Worm (Caenorhabditis elegans): ENCODE data around the gene F31A3.5.

The F31A3.5 gene

DNA sequence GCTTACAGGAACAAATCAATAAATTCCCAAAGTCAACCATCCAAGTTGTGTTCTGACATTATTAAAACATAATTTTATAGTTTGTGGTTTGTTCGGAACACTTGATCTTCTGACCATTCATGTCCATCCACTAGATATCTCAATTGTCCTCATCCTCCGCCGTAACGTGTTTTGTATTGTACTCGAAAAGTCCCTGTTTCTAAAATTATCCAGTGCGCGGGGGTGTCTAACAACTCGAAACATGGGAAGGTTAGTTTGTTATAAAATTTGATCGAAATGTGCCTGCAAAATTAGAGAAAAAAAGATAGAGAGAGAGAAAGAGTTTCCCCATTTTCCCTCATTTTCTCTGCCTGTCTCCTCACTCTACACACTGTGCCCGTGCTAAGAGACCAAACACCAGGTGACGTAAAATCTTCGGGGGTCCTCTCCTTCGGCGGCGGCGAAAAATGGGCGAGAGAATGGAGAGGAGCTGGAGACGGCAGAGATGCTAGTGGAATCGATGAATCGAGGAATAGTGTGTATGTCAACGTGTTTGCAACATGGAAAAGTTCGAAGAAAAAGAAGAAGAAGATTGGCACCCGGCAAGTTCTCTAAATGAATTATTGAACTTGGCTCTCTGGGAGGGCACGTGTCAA, 57.7 kb downstream of the F31A3.5 start (continued):
- TF ChIP-seq snpc-4 (tag; optimal IDR thresholded peaks at IDR 0.05) (peak; percentile 62), nhr-28 (tag; optimal IDR thresholded peaks at IDR 0.05) (peak; percentile 1), C16A3.4 (tag; optimal IDR thresholded peaks at IDR 0.05) (peak; percentile 75), tbx-2 (tag; optimal IDR thresholded peaks at IDR 0.05) (peak; percentile 93), unc-30 (tag; optimal IDR thresholded peaks at IDR 0.05) (no peak), lin-13 (GFP tag; optimal IDR thresholded peaks at IDR 0.05) (peak; percentile 60), C04F5.9 (tag; optimal IDR thresholded peaks at IDR 0.05) (peak; percentile 34), lin-14 (GFP tag; optimal IDR thresholded peaks at IDR 0.05) (peak; percentile 100), nhr-90 (tag; optimal IDR thresholded peaks at IDR 0.05; ENCODE audit: poor library complexity) (peak; percentile 79), dpl-1 (GFP tag; optimal IDR thresholded peaks at IDR 0.05) (peak; percentile 20 to 42 (median 40)), elt-3 (tag; optimal IDR thresholded peaks at IDR 0.05) (peak in 1 of 6 experiments; percentile 48), ztf-11 (tag; optimal IDR thresholded peaks at IDR 0.05) (no peak), F16B12.6 (tag; optimal IDR thresholded peaks at IDR 0.05) (no peak), alr-1 (tag; optimal IDR thresholded peaks at IDR 0.05; ENCODE audit: borderline replicate concordance) (no peak), hlh-4 (tag; optimal IDR thresholded peaks at IDR 0.05) (no peak), xbp-1 (tag; optimal IDR thresholded peaks at IDR 0.05) (peak; percentile 84), nhr-11 (tag; optimal IDR thresholded peaks at IDR 0.05) (peak; percentile 56), fkh-4 (tag; optimal IDR thresholded peaks at IDR 0.05; ENCODE audit: borderline replicate concordance) (peak; percentile 37), zip-4 (GFP tag; optimal IDR thresholded peaks at IDR 0.05) (peak; percentile 57), unc-86 (tag; optimal IDR thresholded peaks at IDR 0.05) (peak; percentile 93), pqm-1 (tag; optimal IDR thresholded peaks at IDR 0.05) (no peak), nhr-12 (tag; optimal IDR thresholded peaks at IDR 0.05) (no peak), fkh-10 (GFP tag; optimal IDR thresholded peaks at IDR 0.05) (peak; percentile 51), hlh-17 (GFP tag; optimal IDR thresholded peaks at IDR 0.05; ENCODE audit: borderline replicate concordance) (no peak), Y116A8C.19 (tag; optimal IDR thresholded peaks at IDR 0.05; ENCODE audit: borderline replicate concordance) (no peak), ama-1 (optimal IDR thresholded peaks at IDR 0.05) (no peak), rnt-1 (tag; optimal IDR thresholded peaks at IDR 0.05) (peak; percentile 91), nhr-85 (tag) (peak; percentile 98), snu-23 (GFP tag; optimal IDR thresholded peaks at IDR 0.05) (peak; percentile 95), efl-1 (optimal IDR thresholded peaks at IDR 0.05) (peak; percentile 60 to 72), efl-1 (GFP tag; optimal IDR thresholded peaks at IDR 0.05 in 1 of 2) (no peak), isw-1 (GFP tag; IDR thresholded peaks at IDR 0.05) (peak; percentile 63), elt-2 (tag; optimal IDR thresholded peaks at IDR 0.05) (peak; percentile 77), blmp-1 (tag; optimal IDR thresholded peaks at IDR 0.05) (peak; percentile 43), unc-62 (GFP tag; optimal IDR thresholded peaks at IDR 0.05) (no peak), dsc-1 (tag; optimal IDR thresholded peaks at IDR 0.05) (peak; percentile 87), mab-9 (GFP tag; IDR thresholded peaks at IDR 0.05) (0 out of 2 replicates have a peak, but pooled peaks have one; percentile 16), C34B4.2 (tag; optimal IDR thresholded peaks at IDR 0.05) (no peak), nhr-84 (tag; optimal IDR thresholded peaks at IDR 0.05) (no peak), ets-5 (GFP tag; IDR thresholded peaks at IDR 0.05) (no peak), ceh-63 (GFP tag; optimal IDR thresholded peaks at IDR 0.05) (no peak), sup-37 (GFP tag; optimal IDR thresholded peaks at IDR 0.05) (peak; percentile 79), ztf-4 (tag; optimal IDR thresholded peaks at IDR 0.05) (peak; percentile 79), efl-3 (GFP tag; optimal IDR thresholded peaks at IDR 0.05) (no peak), zag-1 (tag; optimal IDR thresholded peaks at IDR 0.05) (peak; percentile 59), lin-15B (tag; optimal IDR thresholded peaks at IDR 0.05) (no peak), aly-2 (tag; optimal IDR thresholded peaks at IDR 0.05) (no peak), ceh-88 (GFP tag; IDR thresholded peaks at IDR 0.05) (peak; percentile 46; the same call in 1 of the 2 replicates), ceh-8 (GFP tag; optimal IDR thresholded peaks at IDR 0.05) (peak; percentile 40), skn-1 (tag; optimal IDR thresholded peaks at IDR 0.05) (peak; percentile 74), grh-1 (GFP tag; IDR thresholded peaks at IDR 0.05) (peak; percentile 72), pag-3 (tag; optimal IDR thresholded peaks at IDR 0.05; ENCODE audit: borderline replicate concordance, insufficient read depth) (peak; percentile 63)
